Fruit fly (Drosophila melanogaster): ENCODE data around the gene CG6171.

DNA sequence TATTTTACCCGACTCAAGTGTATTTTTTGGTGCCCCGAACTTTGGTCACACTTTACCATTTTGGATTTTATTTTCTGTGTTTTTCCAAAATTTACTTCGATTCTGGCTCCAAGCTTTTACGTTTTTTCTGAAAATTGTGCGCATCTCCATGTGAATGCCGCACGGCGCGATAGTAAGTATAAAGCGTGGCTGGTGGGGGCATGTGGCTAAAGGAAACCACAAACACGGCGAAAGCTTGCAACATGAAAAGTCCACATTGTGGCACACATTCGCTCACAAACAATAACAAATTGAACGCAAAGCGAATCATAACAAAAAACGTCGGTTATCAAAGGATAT lies 42.9 kb downstream of the CG6171 start, which contains the start of gene ear:
- TF ChIP-seq CTCF (optimal IDR thresholded peaks at IDR 0.05): no peak
- no peak for TF ChIP-seq CG8478 (optimal IDR thresholded peaks at IDR 0.05)

All from S2 (cell line).